Worm (Caenorhabditis elegans) whole organism, L4 larva: Measurements from ENCODE around the gene tbc-19.

Source experiments
- D1046.2 ChIP-seq: fragments of 200-800 bp; sonication (Bioruptor generic); IDR thresholded peaks from 2 replicates; pipeline ENCODE4 v1.3.6; 2022; ENCODE audit warnings: missing genetic modification characterization, missing compliant biosample characterization
- F37D6.2 ChIP-seq: sonication (generic microtip); optimal IDR thresholded peaks from 2 replicates; lab custom pipeline; 2016; ENCODE audit warnings: mild to moderate bottlenecking, missing genetic modification characterization, missing compliant biosample characterization
- F49E8.2 ChIP-seq: sonication (generic microtip); optimal IDR thresholded peaks from 2 replicates; lab custom pipeline; 2016; ENCODE audit warnings: missing compliant biosample characterization, mild to moderate bottlenecking, missing genetic modification characterization, borderline replicate concordance
- Y75B8A.6 ChIP-seq: fragments of 200-800 bp; sonication (Bioruptor generic); IDR thresholded peaks from 2 replicates; pipeline ENCODE4 v1.3.6; 2022; ENCODE audit warnings: missing genetic modification reagents, missing genetic modification characterization, missing compliant biosample characterization
- aha-1 ChIP-seq: fragments of 150-350 bp; peaks from one replicate; lab custom pipeline; 2014; ENCODE audit warnings: missing biosample characterization, missing genetic modification characterization
- ceh-32 ChIP-seq: sonication (generic microtip); optimal IDR thresholded peaks from 2 replicates; lab custom pipeline; 2016; ENCODE audit warnings: mild to moderate bottlenecking, missing genetic modification characterization, missing compliant biosample characterization; ENCODE audit not compliant: poor library complexity
- daf-12 ChIP-seq: fragments of 150-350 bp; optimal IDR thresholded peaks from 2 replicates; lab custom pipeline; 2014; ENCODE audit warnings: missing biosample characterization, missing genetic modification reagents, missing genetic modification characterization
- dmd-8 ChIP-seq: fragments of 200-800 bp; sonication (Bioruptor generic); IDR thresholded peaks from 2 replicates; pipeline ENCODE4 v1.3.6; 2022; ENCODE audit warnings: missing genetic modification characterization, missing compliant biosample characterization
- dpl-1 ChIP-seq: fragments of 150-350 bp; optimal IDR thresholded peaks from 2 replicates; lab custom pipeline; 2014; ENCODE audit warnings: missing biosample characterization, missing genetic modification reagents, missing genetic modification characterization
- duxl-1 ChIP-seq: sonication (generic microtip); optimal IDR thresholded peaks from 2 replicates; lab custom pipeline; 2016; ENCODE audit warnings: mild to moderate bottlenecking, missing genetic modification characterization, moderate library complexity, missing compliant biosample characterization; ENCODE audit not compliant: poor library complexity
- dve-1 ChIP-seq: sonication (generic microtip); optimal IDR thresholded peaks from 2 replicates; lab custom pipeline; 2017; ENCODE audit warnings: antibody characterized with exemption, mild to moderate bottlenecking, missing genetic modification characterization, missing compliant biosample characterization; ENCODE audit not compliant: insufficient read depth
- fkh-10 ChIP-seq: fragments of 150-350 bp; optimal IDR thresholded peaks from 2 replicates; lab custom pipeline; 2014; ENCODE audit warnings: missing biosample characterization, missing genetic modification reagents, missing genetic modification characterization
- hlh-30 ChIP-seq: sonication (generic microtip); optimal IDR thresholded peaks from 2 replicates; lab custom pipeline; 2017; ENCODE audit warnings: antibody characterized with exemption, mild to moderate bottlenecking, missing genetic modification characterization, missing compliant biosample characterization; ENCODE audit not compliant: insufficient read depth
- hmg-1.1 ChIP-seq: fragments of 200-800 bp; sonication (Bioruptor generic); IDR thresholded peaks from 2 replicates; pipeline ENCODE4 v1.3.6; 2022; ENCODE audit warnings: missing genetic modification reagents, missing genetic modification characterization, missing compliant biosample characterization
- lim-7 ChIP-seq: fragments of 200-800 bp; sonication (Bioruptor generic); IDR thresholded peaks from 2 replicates; pipeline ENCODE4 v1.3.6; 2022; ENCODE audit warnings: missing genetic modification characterization, missing compliant biosample characterization
- lin-13 ChIP-seq: fragments of 150-350 bp; optimal IDR thresholded peaks from 2 replicates; lab custom pipeline; 2014; ENCODE audit warnings: missing biosample characterization, missing genetic modification reagents, missing genetic modification characterization
- lin-29 ChIP-seq: fragments of 200-800 bp; sonication (Bioruptor generic); IDR thresholded peaks from 2 replicates; pipeline ENCODE4 v1.3.6; 2022; ENCODE audit warnings: missing genetic modification reagents, missing genetic modification characterization, missing compliant biosample characterization
- lin-39 ChIP-seq: fragments of 150-350 bp; optimal IDR thresholded peaks from 2 replicates; lab custom pipeline; 2014; ENCODE audit warnings: missing biosample characterization, missing genetic modification reagents, missing genetic modification characterization
- lsy-2 ChIP-seq, 2 experiments: fragments of 150-350 bp in 1 of 2; sonication (generic microtip) in 1 of 2; optimal IDR thresholded peaks; 2 replicates each; lab custom pipeline; 2014 to 2017; ENCODE audit warnings: missing biosample characterization in 2 of 2, missing genetic modification characterization in 2 of 2
- madf-5 ChIP-seq, 2 experiments: fragments of 200-800 bp; sonication (Bioruptor generic); IDR thresholded peaks; 2 replicates each; pipeline ENCODE4 v1.3.6; 2022; ENCODE audit warnings: missing compliant biosample characterization in 2 of 2, missing genetic modification characterization in 2 of 2
- mdl-1 ChIP-seq, 2 experiments: fragments of 150-350 bp in 1 of 2; sonication (generic microtip) in 1 of 2; optimal IDR thresholded peaks; 2 replicates each; lab custom pipeline; 2014 to 2017; ENCODE audit warnings: missing biosample characterization in 2 of 2, missing genetic modification characterization in 2 of 2
- mdt-29 ChIP-seq: fragments of 200-800 bp; sonication (Bioruptor generic); IDR thresholded peaks from 2 replicates; pipeline ENCODE4 v1.3.6; 2022; ENCODE audit warnings: missing genetic modification reagents, missing genetic modification characterization, missing compliant biosample characterization
- mep-1 ChIP-seq: fragments of 150-350 bp; sonication (generic microtip); optimal IDR thresholded peaks from 3 replicates; lab custom pipeline; 2014; ENCODE audit warnings: missing biosample characterization, missing genetic modification characterization
- nhr-10 ChIP-seq: fragments of 150-350 bp; optimal IDR thresholded peaks from 2 replicates; lab custom pipeline; 2014; ENCODE audit warnings: missing biosample characterization, missing genetic modification characterization
- nhr-11 ChIP-seq: fragments of 150-350 bp; optimal IDR thresholded peaks from 2 replicates; lab custom pipeline; 2014; ENCODE audit warnings: missing biosample characterization, missing genetic modification characterization
- nhr-237 ChIP-seq: sonication (generic microtip); optimal IDR thresholded peaks from 2 replicates; lab custom pipeline; 2017; ENCODE audit warnings: missing biosample characterization, missing genetic modification characterization
- nhr-25 ChIP-seq: sonication (generic microtip); optimal IDR thresholded peaks from 2 replicates; lab custom pipeline; 2017; ENCODE audit warnings: missing genetic modification characterization, mild to moderate bottlenecking, missing compliant biosample characterization, antibody characterized with exemption, moderate library complexity, borderline replicate concordance; ENCODE audit not compliant: insufficient read depth
- nhr-28 ChIP-seq: fragments of 150-350 bp; optimal IDR thresholded peaks from 2 replicates; lab custom pipeline; 2014; ENCODE audit warnings: missing biosample characterization, missing genetic modification characterization
- nhr-41 ChIP-seq: fragments of 200-800 bp; sonication (Bioruptor generic); IDR thresholded peaks from 2 replicates; pipeline ENCODE4 v1.3.6; 2022; ENCODE audit warnings: missing genetic modification reagents, missing genetic modification characterization, missing compliant biosample characterization
- nhr-42 ChIP-seq: fragments of 200-800 bp; sonication (Bioruptor generic); IDR thresholded peaks from 2 replicates; pipeline ENCODE4 v1.3.6; 2022; ENCODE audit warnings: missing genetic modification characterization, missing compliant biosample characterization
- nhr-48 ChIP-seq: sonication (generic microtip); optimal IDR thresholded peaks from 2 replicates; lab custom pipeline; 2016; ENCODE audit warnings: mild to moderate bottlenecking, missing genetic modification characterization, missing compliant biosample characterization
- nhr-77 ChIP-seq: fragments of 150-350 bp; optimal IDR thresholded peaks from 2 replicates; lab custom pipeline; 2014; ENCODE audit warnings: missing biosample characterization, missing genetic modification characterization
- pha-4 ChIP-seq, 2 experiments: fragments of 150-350 bp in 1 of 2; fragments of 200-800 bp in 1 of 2; sonication (Bioruptor generic) in 1 of 2; IDR thresholded peaks in 1 of 2; optimal IDR thresholded peaks in 1 of 2; 2 replicates each; pipeline versions ENCODE4 v1.3.6 to Lab custom; 2014 to 2022; ENCODE audit warnings: missing genetic modification characterization in 2 of 2, missing genetic modification reagents in 2 of 2, missing biosample characterization in 1 of 2, missing compliant biosample characterization in 1 of 2
- rbr-2 ChIP-seq: sonication (generic microtip); optimal IDR thresholded peaks from 2 replicates; lab custom pipeline; 2016; ENCODE audit warnings: missing genotype, missing genetic modification characterization, missing compliant biosample characterization
- sdz-12 ChIP-seq: fragments of 200-800 bp; sonication (Bioruptor generic); optimal IDR thresholded peaks from 2 replicates; lab custom pipeline; 2018; ENCODE audit warnings: mild to moderate bottlenecking, missing genetic modification characterization, missing compliant biosample characterization
- snpc-4 ChIP-seq: fragments of 150-350 bp; optimal IDR thresholded peaks from 2 replicates; lab custom pipeline; 2014; ENCODE audit warnings: missing biosample characterization, missing genetic modification characterization
- unc-130 ChIP-seq: sonication (generic microtip); optimal IDR thresholded peaks from 2 replicates; lab custom pipeline; 2016; ENCODE audit warnings: missing genetic modification reagents, missing genetic modification characterization, missing compliant biosample characterization
- unc-39 ChIP-seq: sonication (generic microtip); optimal IDR thresholded peaks from 2 replicates; lab custom pipeline; 2017; ENCODE audit warnings: missing biosample characterization, missing genetic modification characterization
- zfp-2 ChIP-seq: sonication (generic microtip); optimal IDR thresholded peaks from 2 replicates; lab custom pipeline; 2016; ENCODE audit warnings: mild to moderate bottlenecking, missing genetic modification characterization, missing compliant biosample characterization
- zfp-3 ChIP-seq: fragments of 200-800 bp; sonication (Bioruptor generic); conservative IDR thresholded peaks from 2 replicates; pipeline ENCODE4 v1.3.6; 2022; ENCODE audit warnings: missing genetic modification reagents, missing genetic modification characterization, missing compliant biosample characterization
- ztf-11 ChIP-seq: fragments of 150-350 bp; optimal IDR thresholded peaks from 2 replicates; lab custom pipeline; 2014; ENCODE audit warnings: missing biosample characterization, missing genetic modification characterization

Gene tbc-19

DNA sequence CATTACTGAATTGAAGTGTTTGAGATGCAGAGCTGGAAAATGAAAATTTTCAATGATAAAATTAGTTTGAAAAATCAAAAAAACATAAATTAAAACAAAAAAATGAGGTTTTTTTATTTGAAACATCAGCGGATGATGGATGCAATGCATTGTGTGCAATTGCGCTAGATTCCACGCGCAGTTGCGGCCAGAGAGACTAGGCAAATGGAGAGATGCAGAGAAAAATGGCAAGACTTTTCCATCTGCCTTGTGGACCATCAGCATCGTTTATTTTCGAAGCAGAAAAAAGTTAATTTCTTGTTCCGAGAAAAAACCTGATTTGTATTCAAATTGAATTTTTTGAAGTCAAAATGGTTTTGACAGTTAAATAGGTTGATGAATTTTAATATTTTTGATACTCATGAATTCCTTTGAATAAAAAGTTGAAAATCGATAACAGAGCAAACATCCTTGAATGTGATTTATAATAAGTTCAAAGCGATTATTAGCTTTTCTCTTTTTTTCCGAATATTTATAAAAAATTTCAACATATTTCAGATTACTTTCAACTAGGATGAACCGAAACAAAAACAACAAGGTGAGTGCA, 16.4 kb downstream of the tbc-19 start, which contains the start of the genes C31E10.5 and C31E10.6:
Gene C31E10.5, minus strand, starts transcription at position 32 of the 586 bp plus-strand sequence.
Gene C31E10.6, plus strand, starts transcription at position 536 of the 586 bp plus-strand sequence.
- TF ChIP-seq lin-13 (GFP tag; lab: Kevin White, UChicago) (no peak), nhr-10 (tag; lab: Kevin White, UChicago) (no peak), ceh-32 (tag; lab: Kevin White, UChicago) (no peak), D1046.2 (GFP tag; lab: Robert Waterston, UW) (no peak), zfp-2 (tag; lab: Kevin White, UChicago) (no peak), madf-5 (GFP tag; IDR thresholded peaks at IDR 0.05; lab: Robert Waterston, UW) (no peak), Y75B8A.6 (GFP tag; lab: Robert Waterston, UW) (no peak), aha-1 (peak; percentile 90), nhr-42 (no peak), ztf-11 (tag; lab: Kevin White, UChicago) (no peak), lim-7 (GFP tag; lab: Robert Waterston, UW) (no peak), hmg-1.1 (GFP tag; lab: Robert Waterston, UW) (peak; percentile 69), zfp-3 (GFP tag; lab: Robert Waterston, UW) (no peak), lin-29 (no peak), snpc-4 (tag; lab: Kevin White, UChicago) (no peak), nhr-25 (tag; lab: Kevin White, UChicago) (no peak), lsy-2 (tag; optimal IDR thresholded peaks at IDR 0.05; lab: Kevin White, UChicago) (no peak), unc-130 (GFP tag; lab: Kevin White, UChicago) (no peak), F37D6.2 (peak; percentile 11), dpl-1 (GFP tag; lab: Kevin White, UChicago) (peak; percentile 34), nhr-28 (tag; lab: Kevin White, UChicago) (peak; percentile 5), nhr-11 (tag; lab: Kevin White, UChicago) (no peak), nhr-237 (tag; lab: Kevin White, UChicago) (no peak), hlh-30 (peak; percentile 52), mep-1 (peak; percentile 64), pha-4 (GFP tag; IDR thresholded peaks at IDR 0.05; lab: Robert Waterston, UW) (no peak), pha-4 (tag; optimal IDR thresholded peaks at IDR 0.05; lab: Kevin White, UChicago) (peak; percentile 16), daf-12 (tag; lab: Kevin White, UChicago) (no peak), sdz-12 (GFP tag; lab: Kevin White, UChicago) (no peak), fkh-10 (GFP tag; lab: Kevin White, UChicago) (no peak), dmd-8 (GFP tag; lab: Robert Waterston, UW) (no peak), nhr-41 (GFP tag; lab: Robert Waterston, UW) (no peak), unc-39 (tag; lab: Kevin White, UChicago) (no peak), duxl-1 (tag; lab: Kevin White, UChicago) (peak; percentile 30), mdt-29 (GFP tag; lab: Robert Waterston, UW) (no peak), nhr-48 (tag; lab: Kevin White, UChicago) (no peak), lin-39 (no peak), mdl-1 (tag; optimal IDR thresholded peaks at IDR 0.05; lab: Kevin White, UChicago) (peak in 1 of 2 experiments; percentile 10), dve-1 (tag; lab: Kevin White, UChicago) (peak; percentile 39), F49E8.2 (tag; lab: Kevin White, UChicago) (no peak), nhr-77 (tag; lab: Kevin White, UChicago) (no peak), rbr-2 (tag; lab: Kevin White, UChicago) (peak; percentile 13)
